Fruit fly (Drosophila melanogaster) whole organism, embryonic: ENCODE results near the gene CG10993.
A peak's percentile ranks its signal among the peaks of the same experiment; 100 is the strongest.

Experiments used
- Asciz ChIP-seq: fragments of 200-800 bp; sonication (Bioruptor generic); optimal IDR thresholded peaks from 2 replicates; lab custom pipeline; 2017; ENCODE audit warnings: missing biosample characterization, mild to moderate bottlenecking, missing genetic modification characterization, missing genetic modification reagents
- Blimp-1 ChIP-seq: fragments of 200-800 bp; sonication (Bioruptor generic); optimal IDR thresholded peaks from 3 replicates; lab custom pipeline; 2018; ENCODE audit warnings: missing biosample characterization, missing genetic modification characterization, mild to moderate bottlenecking, moderate library complexity, missing genetic modification reagents
- BtbVII ChIP-seq: fragments of 200-800 bp; sonication (Bioruptor generic); optimal IDR thresholded peaks from 3 replicates; lab custom pipeline; 2017; ENCODE audit warnings: missing biosample characterization, mild to moderate bottlenecking, missing genetic modification characterization
- CG10209 ChIP-seq: fragments of 200-800 bp; sonication (Bioruptor generic); optimal IDR thresholded peaks from 3 replicates; lab custom pipeline; 2017; ENCODE audit warnings: missing biosample characterization, mild to moderate bottlenecking, missing genetic modification characterization, missing genetic modification reagents
- CG1024 ChIP-seq: fragments of 200-800 bp; sonication (Bioruptor generic); IDR thresholded peaks from 2 replicates; pipeline ENCODE4 v1.3.6; 2022; ENCODE audit warnings: missing biosample characterization, missing genetic modification characterization
- CG11247 ChIP-seq: fragments of 200-800 bp; sonication (Bioruptor generic); IDR thresholded peaks from 2 replicates; pipeline ENCODE4 v1.3.6; 2022; ENCODE audit warnings: missing biosample characterization, missing genetic modification characterization
- CG12299 ChIP-seq: fragments of 200-800 bp; sonication (Bioruptor generic); optimal IDR thresholded peaks from 2 replicates; lab custom pipeline; 2018; ENCODE audit warnings: missing biosample characterization, mild to moderate bottlenecking, missing genetic modification characterization
- CG14667 ChIP-seq: fragments of 200-800 bp; sonication (Bioruptor generic); IDR thresholded peaks from 2 replicates; pipeline ENCODE4 v1.3.6; 2022; ENCODE audit warnings: missing biosample characterization, missing genetic modification characterization
- CG14710 ChIP-seq: fragments of 200-800 bp; sonication (Bioruptor generic); optimal IDR thresholded peaks from 3 replicates; lab custom pipeline; 2019; ENCODE audit warnings: missing biosample characterization, mild to moderate bottlenecking, missing genetic modification characterization, moderate library complexity
- CG15479 ChIP-seq: fragments of 200-800 bp; sonication (Bioruptor generic); optimal IDR thresholded peaks from 3 replicates; lab custom pipeline; 2019; ENCODE audit warnings: missing biosample characterization, mild to moderate bottlenecking, missing genetic modification characterization, moderate library complexity
- CG15696 ChIP-seq: fragments of 200-800 bp; sonication (Bioruptor generic); optimal IDR thresholded peaks from 2 replicates; lab custom pipeline; 2019; ENCODE audit warnings: missing biosample characterization, mild to moderate bottlenecking, missing genetic modification characterization, moderate library complexity
- CG1647 ChIP-seq: fragments of 200-800 bp; sonication (Bioruptor generic); optimal IDR thresholded peaks from 3 replicates; lab custom pipeline; 2016; ENCODE audit warnings: missing biosample characterization, missing genetic modification characterization
- CG17385 ChIP-seq: fragments of 200-800 bp; sonication (Bioruptor generic); optimal IDR thresholded peaks from 3 replicates; lab custom pipeline; 2018; ENCODE audit warnings: missing biosample characterization, mild to moderate bottlenecking, missing genetic modification characterization
- CG17612 ChIP-seq: fragments of 200-800 bp; sonication (Bioruptor generic); IDR thresholded peaks from 2 replicates; pipeline ENCODE4 v1.3.6; 2022; ENCODE audit warnings: missing biosample characterization, missing genetic modification characterization
- CG18262 ChIP-seq: fragments of 200-800 bp; optimal IDR thresholded peaks from 3 replicates; lab custom pipeline; 2019; ENCODE audit warnings: missing biosample characterization, mild to moderate bottlenecking, missing genetic modification characterization, moderate library complexity
- CG32532 ChIP-seq: fragments of 200-800 bp; sonication (Bioruptor generic); IDR thresholded peaks from 2 replicates; pipeline ENCODE4 v1.3.6; 2022; ENCODE audit warnings: missing biosample characterization, missing genetic modification characterization
- CG32767 ChIP-seq: fragments of 200-800 bp; sonication (Bioruptor generic); IDR thresholded peaks from 2 replicates; pipeline ENCODE4 v1.3.6; 2022; ENCODE audit warnings: missing biosample characterization, missing genetic modification characterization
- CG34422 ChIP-seq: fragments of 200-800 bp; sonication (Bioruptor generic); IDR thresholded peaks from 3 replicates; pipeline ENCODE4 v1.3.6; 2022; ENCODE audit warnings: missing biosample characterization, missing genetic modification characterization
- CG4730 ChIP-seq: fragments of 200-800 bp; sonication (Bioruptor generic); IDR thresholded peaks from 2 replicates; pipeline ENCODE4 v1.3.6; 2022; ENCODE audit warnings: missing biosample characterization, missing genetic modification characterization
- CG5180 ChIP-seq: fragments of 200-800 bp; sonication (Bioruptor generic); optimal IDR thresholded peaks from 3 replicates; lab custom pipeline; 2017; ENCODE audit warnings: missing biosample characterization, missing genetic modification characterization, mild to moderate bottlenecking, moderate library complexity, missing genetic modification reagents
- CG7839 ChIP-seq: fragments of 200-800 bp; sonication (Bioruptor generic); optimal IDR thresholded peaks from 3 replicates; lab custom pipeline; 2018; ENCODE audit warnings: missing biosample characterization, mild to moderate bottlenecking, missing genetic modification characterization, moderate library complexity
- Dip3 ChIP-seq: fragments of 200-800 bp; sonication (Bioruptor generic); optimal IDR thresholded peaks from 3 replicates; lab custom pipeline; 2016; ENCODE audit warnings: missing biosample characterization, missing genetic modification characterization
- Dll ChIP-seq: fragments of 200-800 bp; sonication (Bioruptor generic); IDR thresholded peaks from 4 replicates; pipeline ENCODE4 v1.3.6; 2022; ENCODE audit warnings: missing biosample characterization, missing genetic modification characterization; ENCODE audit not compliant: partially characterized antibody
- Sox102F ChIP-seq: fragments of 200-800 bp; sonication (Bioruptor generic); optimal IDR thresholded peaks from 2 replicates; lab custom pipeline; 2018; ENCODE audit warnings: missing biosample characterization, mild to moderate bottlenecking, missing genetic modification characterization, moderate library complexity
- Ssrp ChIP-seq: fragments of 200-800 bp; sonication (Bioruptor generic); optimal IDR thresholded peaks from 2 replicates; lab custom pipeline; 2018; ENCODE audit warnings: missing biosample characterization, mild to moderate bottlenecking, missing genetic modification characterization, moderate library complexity
- Stat92E ChIP-seq, 3 experiments: fragments of >200 bp in 2 of 3; fragments of 200-800 bp in 1 of 3; sonication (Bioruptor generic) in 1 of 3; optimal IDR thresholded peaks; 2 replicates each; lab custom pipeline; 2017 to 2019; ENCODE audit warnings: missing biosample characterization in 3 of 3, missing genetic modification characterization in 3 of 3, mild to moderate bottlenecking in 1 of 3, moderate library complexity in 1 of 3
- Vsx1 ChIP-seq: fragments of 200-800 bp; sonication (Bioruptor generic); optimal IDR thresholded peaks from 2 replicates; lab custom pipeline; 2017; ENCODE audit warnings: missing biosample characterization, mild to moderate bottlenecking, missing genetic modification characterization, missing genetic modification reagents
- Xbp1 ChIP-seq: fragments of 200-800 bp; sonication (Bioruptor generic); optimal IDR thresholded peaks from 3 replicates; lab custom pipeline; 2016; ENCODE audit warnings: missing biosample characterization, mild to moderate bottlenecking, missing genetic modification characterization
- ac ChIP-seq: fragments of 200-800 bp; sonication (Bioruptor generic); optimal IDR thresholded peaks from 3 replicates; lab custom pipeline; 2017; ENCODE audit warnings: missing biosample characterization, mild to moderate bottlenecking, missing genetic modification characterization
- bcd ChIP-seq: fragments of 200-800 bp; sonication (Bioruptor generic); optimal IDR thresholded peaks from 2 replicates; lab custom pipeline; 2017; ENCODE audit warnings: missing biosample characterization, mild to moderate bottlenecking, missing genetic modification characterization
- btn ChIP-seq: fragments of 200-800 bp; sonication (Bioruptor generic); optimal IDR thresholded peaks from 2 replicates; lab custom pipeline; 2016; ENCODE audit warnings: missing biosample characterization, missing genetic modification characterization
- cad ChIP-seq: fragments of >200 bp; optimal IDR thresholded peaks from 2 replicates; lab custom pipeline; 2017; ENCODE audit warnings: missing biosample characterization, missing genetic modification characterization
- caup ChIP-seq: fragments of 200-800 bp; sonication (Bioruptor generic); optimal IDR thresholded peaks from 3 replicates; lab custom pipeline; 2017; ENCODE audit warnings: missing biosample characterization, mild to moderate bottlenecking, missing genetic modification characterization, moderate library complexity; ENCODE audit not compliant: severe bottlenecking
- croc ChIP-seq: fragments of 200-800 bp; sonication (Bioruptor generic); conservative IDR thresholded peaks from 3 replicates; pipeline ENCODE4 v1.3.6; 2022; ENCODE audit warnings: missing biosample characterization, missing genetic modification characterization
- dysf ChIP-seq: fragments of 200-800 bp; sonication (Bioruptor generic); IDR thresholded peaks from 3 replicates; pipeline ENCODE4 v1.3.6; 2022; ENCODE audit warnings: missing biosample characterization, missing genetic modification characterization
- fd96Cb ChIP-seq: fragments of 200-800 bp; sonication (Bioruptor generic); optimal IDR thresholded peaks from 2 replicates; lab custom pipeline; 2018; ENCODE audit warnings: missing biosample characterization, mild to moderate bottlenecking, missing genetic modification characterization, moderate library complexity
- ftz-f1 ChIP-seq: fragments of 200-800 bp; sonication (Bioruptor generic); optimal IDR thresholded peaks from 2 replicates; lab custom pipeline; 2016; ENCODE audit warnings: missing biosample characterization, missing genetic modification characterization
- h ChIP-seq: fragments of >200 bp; optimal IDR thresholded peaks from 2 replicates; lab custom pipeline; 2017
- ham ChIP-seq: fragments of 200-800 bp; sonication (Bioruptor generic); IDR thresholded peaks from 2 replicates; pipeline ENCODE4 v1.3.6; 2022; ENCODE audit warnings: missing biosample characterization, missing genetic modification characterization
- her ChIP-seq: fragments of 200-800 bp; sonication (Bioruptor generic); optimal IDR thresholded peaks from 2 replicates; lab custom pipeline; 2016; ENCODE audit warnings: missing biosample characterization, missing genetic modification characterization
- lbe ChIP-seq: fragments of 200-800 bp; sonication (Bioruptor generic); optimal IDR thresholded peaks from 2 replicates; lab custom pipeline; 2016; ENCODE audit warnings: missing biosample characterization, mild to moderate bottlenecking, missing genetic modification characterization
- nerfin-1 ChIP-seq: fragments of 200-800 bp; sonication (Bioruptor generic); optimal IDR thresholded peaks from 3 replicates; lab custom pipeline; 2019; ENCODE audit warnings: missing biosample characterization, mild to moderate bottlenecking, missing genetic modification characterization, moderate library complexity
- nerfin-2 ChIP-seq: fragments of 200-800 bp; sonication (Bioruptor generic); IDR thresholded peaks from 2 replicates; pipeline ENCODE4 v1.3.6; 2022; ENCODE audit warnings: missing biosample characterization, missing genetic modification characterization; ENCODE audit not compliant: partially characterized antibody
- odd ChIP-seq: fragments of 200-800 bp; sonication (Bioruptor generic); optimal IDR thresholded peaks from 2 replicates; lab custom pipeline; 2017; ENCODE audit warnings: missing biosample characterization, mild to moderate bottlenecking, missing genetic modification characterization
- psq ChIP-seq: fragments of 200-800 bp; sonication (Bioruptor generic); optimal IDR thresholded peaks from 2 replicates; lab custom pipeline; 2017; ENCODE audit warnings: missing biosample characterization, missing genetic modification characterization
- ro ChIP-seq: fragments of 200-800 bp; sonication (Bioruptor generic); IDR thresholded peaks from 2 replicates; pipeline ENCODE4 v1.3.6; 2022; ENCODE audit warnings: missing biosample characterization, missing genetic modification characterization
- sens ChIP-seq: fragments of 200-800 bp; sonication (Bioruptor generic); peaks from one replicate; lab custom pipeline; 2016; ENCODE audit warnings: missing biosample characterization, missing genetic modification characterization
- sim ChIP-seq: fragments of 200-800 bp; sonication (Bioruptor generic); IDR thresholded peaks from 2 replicates; pipeline ENCODE4 v1.3.6; 2022; ENCODE audit warnings: missing biosample characterization, missing genetic modification characterization
- sqz ChIP-seq: fragments of 200-800 bp; sonication (Bioruptor generic); optimal IDR thresholded peaks from 3 replicates; lab custom pipeline; 2018; ENCODE audit warnings: missing biosample characterization, mild to moderate bottlenecking, missing genetic modification characterization
- sr ChIP-seq: fragments of 200-800 bp; sonication (Bioruptor generic); IDR thresholded peaks from 3 replicates; pipeline ENCODE4 v1.3.6; 2022; ENCODE audit warnings: missing biosample characterization, missing genetic modification characterization
- ttk ChIP-seq: fragments of 200-800 bp; sonication (Bioruptor generic); IDR thresholded peaks from 2 replicates; pipeline ENCODE4 v2.1.2; 2022; ENCODE audit warnings: missing biosample characterization, missing genetic modification characterization
- tx ChIP-seq: fragments of 200-800 bp; sonication (Bioruptor generic); optimal IDR thresholded peaks from 2 replicates; lab custom pipeline; 2016; ENCODE audit warnings: missing biosample characterization, missing genetic modification characterization

Gene CG10993

DNA sequence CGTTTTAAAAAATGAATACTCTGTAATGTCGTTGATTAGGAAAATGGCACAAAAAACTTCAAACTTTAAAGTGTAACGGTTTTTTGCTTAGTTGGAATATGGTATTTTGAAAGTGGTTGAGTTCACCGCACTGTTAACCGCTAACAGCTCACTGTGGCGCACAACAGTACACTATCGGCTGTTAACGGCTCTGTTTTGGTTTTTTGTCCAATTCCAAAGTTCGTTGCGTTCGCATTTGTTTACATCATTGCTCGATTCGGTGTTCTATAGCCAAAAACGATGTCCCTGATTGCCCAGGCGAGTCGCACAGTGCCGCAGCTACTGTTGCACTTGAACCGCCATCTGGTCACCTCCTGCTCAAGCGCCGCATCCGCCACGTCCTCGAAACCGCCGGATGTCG is 20.6 kb upstream of the CG10993 start, which contains the start of gene CG11095 (continued):
- no peak for TF ChIP-seq dysf (GFP tag; lab: Robert Waterston, UW)
- no peak for TF ChIP-seq Dip3
- no peak for TF ChIP-seq CG15479 (GFP tag; lab: Kevin White, UChicago)
- TF ChIP-seq Sox102F (GFP tag; lab: Kevin White, UChicago): no peak
- no peak for TF ChIP-seq psq (GFP tag; lab: Kevin White, UChicago)
- no peak for TF ChIP-seq tx (GFP tag; lab: Kevin White, UChicago)
- no peak for TF ChIP-seq her (GFP tag; lab: Kevin White, UChicago)
- no peak for TF ChIP-seq h (lab: Kevin White, UChicago)
- TF ChIP-seq Vsx1 (GFP tag; lab: Kevin White, UChicago): no peak
- TF ChIP-seq CG14667 (GFP tag; lab: Robert Waterston, UW): no peak
- peak; percentile 84 for TF ChIP-seq CG14710 (tag; lab: Kevin White, UChicago)
- TF ChIP-seq nerfin-2 (GFP tag; lab: Robert Waterston, UW): no peak
- no peak for TF ChIP-seq CG34422 (GFP tag; lab: Robert Waterston, UW)
- no peak for TF ChIP-seq CG12299 (tag; lab: Kevin White, UChicago)
- no peak for TF ChIP-seq croc (GFP tag; lab: Robert Waterston, UW)
- no peak for TF ChIP-seq CG10209 (GFP tag; lab: Kevin White, UChicago)
- TF ChIP-seq CG4730: no peak
- TF ChIP-seq Dll (GFP tag; lab: Robert Waterston, UW): peak; percentile 69
- no peak for TF ChIP-seq nerfin-1 (tag; lab: Kevin White, UChicago)
- no peak for TF ChIP-seq sens (GFP tag; lab: Kevin White, UChicago)
- TF ChIP-seq CG1647: no peak
- TF ChIP-seq CG1024 (GFP tag; lab: Robert Waterston, UW): no peak
- no peak for TF ChIP-seq CG7839 (tag; lab: Kevin White, UChicago)
- TF ChIP-seq fd96Cb (tag; lab: Kevin White, UChicago): no peak
- TF ChIP-seq ftz-f1 (GFP tag; lab: Kevin White, UChicago): no peak
- TF ChIP-seq CG32532 (GFP tag; lab: Robert Waterston, UW): no peak
- no peak for TF ChIP-seq ac
- no peak for TF ChIP-seq cad
- no peak for TF ChIP-seq sim (GFP tag; lab: Robert Waterston, UW)
- TF ChIP-seq Stat92E (GFP tag; optimal IDR thresholded peaks at IDR 0.05; lab: Kevin White, UChicago): no peak
- no peak for TF ChIP-seq CG5180
- TF ChIP-seq BtbVII (GFP tag; lab: Kevin White, UChicago): no peak
- TF ChIP-seq bcd: no peak
- no peak for TF ChIP-seq CG15696 (tag; lab: Kevin White, UChicago)
- no peak for TF ChIP-seq Asciz (GFP tag; lab: Kevin White, UChicago)
- no peak for TF ChIP-seq CG11247 (GFP tag; lab: Robert Waterston, UW)
- TF ChIP-seq Blimp-1 (GFP tag; lab: Kevin White, UChicago): no peak
- TF ChIP-seq sqz (GFP tag; lab: Kevin White, UChicago): no peak
- TF ChIP-seq btn: no peak
- TF ChIP-seq odd (GFP tag; lab: Kevin White, UChicago): no peak
- no peak for TF ChIP-seq CG32767 (GFP tag; lab: Robert Waterston, UW)
- no peak for TF ChIP-seq ro
- TF ChIP-seq Ssrp (tag; lab: Kevin White, UChicago): no peak
- TF ChIP-seq CG17385 (GFP tag; lab: Kevin White, UChicago): no peak
- no peak for TF ChIP-seq sr
- TF ChIP-seq ttk (GFP tag; lab: Robert Waterston, UW): no peak
- TF ChIP-seq Xbp1 (GFP tag; lab: Kevin White, UChicago): no peak
- no peak for TF ChIP-seq CG18262 (tag; lab: Kevin White, UChicago)
- TF ChIP-seq lbe (GFP tag; lab: Kevin White, UChicago): no peak
- no peak for TF ChIP-seq caup
- TF ChIP-seq CG17612 (GFP tag; lab: Robert Waterston, UW): no peak
- TF ChIP-seq ham: no peak
